Worm (Caenorhabditis elegans): ENCODE results near the gene C07B5.4.

- TF ChIP-seq nhr-77 (tag; optimal IDR thresholded peaks at IDR 0.05) (no peak), dpl-1 (GFP tag; optimal IDR thresholded peaks at IDR 0.05) (no peak), unc-130 (GFP tag; optimal IDR thresholded peaks at IDR 0.05) (no peak), pha-4 (GFP tag; IDR thresholded peaks at IDR 0.05) (no peak), pha-4 (tag; optimal IDR thresholded peaks at IDR 0.05) (no peak), fos-1 (tag; optimal IDR thresholded peaks at IDR 0.05) (no peak), mxl-2 (GFP tag; conservative IDR thresholded peaks at IDR 0.05) (no peak), lin-29 (GFP tag; IDR thresholded peaks at IDR 0.05) (no peak), madf-9 (GFP tag; conservative IDR thresholded peaks at IDR 0.05) (no peak), lin-1 (GFP tag; IDR thresholded peaks at IDR 0.05) (no peak)
Measured at ce11 chrX:9576928-9577327, 47.5 kb downstream of the C07B5.4 start, which contains the start of gene glb-17.

Measured in whole organism, L4 larva.